Fruit fly (Drosophila melanogaster) whole organism, wandering third instar larva: ENCODE data around the gene lark.

Source experiments
- Abd-B ChIP-seq: fragments of >200 bp; optimal IDR thresholded peaks from 2 replicates; lab custom pipeline; 2017; ENCODE audit warnings: missing biosample characterization, missing genetic modification characterization
- CG32264 ChIP-seq: fragments of 200-800 bp; sonication (Bioruptor generic); optimal IDR thresholded peaks from 2 replicates; lab custom pipeline; 2016; ENCODE audit warnings: missing biosample characterization, missing genetic modification characterization
- CG9705 ChIP-seq: fragments of 200-800 bp; sonication (Bioruptor generic); optimal IDR thresholded peaks from 2 replicates; lab custom pipeline; 2018; ENCODE audit warnings: missing biosample characterization, mild to moderate bottlenecking, missing genetic modification characterization
- CrebA ChIP-seq: fragments of 200-800 bp; sonication (Bioruptor generic); optimal IDR thresholded peaks from 2 replicates; lab custom pipeline; 2016; ENCODE audit warnings: missing biosample characterization, mild to moderate bottlenecking, missing genetic modification characterization, borderline replicate concordance
- Dfd ChIP-seq: fragments of >200 bp; optimal IDR thresholded peaks from 2 replicates; lab custom pipeline; 2017; ENCODE audit warnings: missing biosample characterization, missing genetic modification characterization
- Dif ChIP-seq: fragments of 200-275, 200-300 bp; sonication (Bioruptor generic); optimal IDR thresholded peaks from 2 replicates; lab custom pipeline; 2018; ENCODE audit warnings: missing biosample characterization, missing genetic modification characterization; ENCODE audit not compliant: partially characterized antibody
- GATAd ChIP-seq: sonication (Bioruptor generic); optimal IDR thresholded peaks from 2 replicates; lab custom pipeline; 2016; ENCODE audit warnings: missing biosample characterization, missing genetic modification characterization
- HLH106 ChIP-seq: fragments of 200-800 bp; optimal IDR thresholded peaks from 3 replicates; lab custom pipeline; 2019; ENCODE audit warnings: missing biosample characterization, mild to moderate bottlenecking, missing genetic modification characterization, moderate library complexity
- Hnf4 ChIP-seq: fragments of 200-800 bp; sonication (Bioruptor generic); optimal IDR thresholded peaks from 2 replicates; lab custom pipeline; 2016; ENCODE audit warnings: missing biosample characterization, mild to moderate bottlenecking, missing genetic modification characterization
- Hr78 ChIP-seq: fragments of >200 bp; optimal IDR thresholded peaks from 2 replicates; lab custom pipeline; 2017; ENCODE audit warnings: missing biosample characterization, missing genetic modification characterization
- Hr83 ChIP-seq: fragments of 200-300 bp; sonication (Bioruptor generic); optimal IDR thresholded peaks from 2 replicates; lab custom pipeline; 2016; ENCODE audit warnings: missing biosample characterization, mild to moderate bottlenecking, missing genetic modification characterization, moderate library complexity; ENCODE audit not compliant: poor library complexity, severe bottlenecking
- Jra ChIP-seq: sonication (Bioruptor generic); optimal IDR thresholded peaks from 2 replicates; lab custom pipeline; 2016; ENCODE audit warnings: missing biosample characterization, missing genetic modification characterization
- Mio ChIP-seq: sonication (Bioruptor generic); optimal IDR thresholded peaks from 2 replicates; lab custom pipeline; 2016; ENCODE audit warnings: missing biosample characterization, missing genetic modification characterization
- Myc ChIP-seq: fragments of >200 bp; optimal IDR thresholded peaks from 2 replicates; lab custom pipeline; 2017
- N ChIP-seq: fragments of >200 bp; optimal IDR thresholded peaks from 2 replicates; lab custom pipeline; 2018; ENCODE audit warnings: missing biosample characterization, missing external identifiers, missing genetic modification characterization
- OdsH ChIP-seq: fragments of 200-800 bp; sonication (Bioruptor generic); optimal IDR thresholded peaks from 2 replicates; lab custom pipeline; 2016; ENCODE audit warnings: missing biosample characterization, mild to moderate bottlenecking, missing genetic modification characterization
- Rel ChIP-seq, 2 experiments: fragments of 200-800 bp; sonication (Bioruptor generic) in 1 of 2; optimal IDR thresholded peaks; 2 replicates in 1 of 2; 3 replicates in 1 of 2; lab custom pipeline; 2016 to 2019; ENCODE audit warnings: mild to moderate bottlenecking in 2 of 2, missing biosample characterization in 2 of 2, missing genetic modification characterization in 2 of 2, moderate library complexity in 1 of 2
- Sp1 ChIP-seq: fragments of 200-800 bp; sonication (Bioruptor generic); optimal IDR thresholded peaks from 3 replicates; lab custom pipeline; 2019; ENCODE audit warnings: missing biosample characterization, mild to moderate bottlenecking, missing genetic modification characterization, moderate library complexity
- Vsx2 ChIP-seq: fragments of 200-300, 225-300 bp; sonication (Bioruptor generic); optimal IDR thresholded peaks from 2 replicates; lab custom pipeline; 2018; ENCODE audit warnings: missing biosample characterization, missing genetic modification characterization; ENCODE audit not compliant: partially characterized antibody
- br ChIP-seq: fragments of 200-800 bp; sonication (Bioruptor generic); optimal IDR thresholded peaks from 2 replicates; lab custom pipeline; 2016; ENCODE audit warnings: missing biosample characterization, missing genetic modification characterization
- brk ChIP-seq: fragments of 200-800 bp; sonication (Bioruptor generic); optimal IDR thresholded peaks from 2 replicates; lab custom pipeline; 2016; ENCODE audit warnings: missing biosample characterization, mild to moderate bottlenecking, missing genetic modification characterization
- dl ChIP-seq, 2 experiments: fragments of 175-275, 200-275 bp in 1 of 2; fragments of 200-275 bp in 1 of 2; sonication (Bioruptor generic); optimal IDR thresholded peaks; lab custom pipeline; 2018; ENCODE audit warnings: mild to moderate bottlenecking in 2 of 2, missing biosample characterization in 2 of 2, missing genetic modification characterization in 2 of 2, moderate library complexity in 2 of 2; ENCODE audit not compliant: partially characterized antibody in 2 of 2, insufficient read depth in 1 of 2
- dmrt93B ChIP-seq: fragments of 200-800 bp; sonication (Bioruptor generic); optimal IDR thresholded peaks from 2 replicates; lab custom pipeline; 2018; ENCODE audit warnings: missing biosample characterization, mild to moderate bottlenecking, missing genetic modification characterization
- dsf ChIP-seq: sonication (Bioruptor generic); optimal IDR thresholded peaks from 2 replicates; lab custom pipeline; 2016; ENCODE audit warnings: missing biosample characterization, missing genetic modification characterization, borderline replicate concordance
- ey ChIP-seq: fragments of 200-800 bp; sonication (Bioruptor generic); optimal IDR thresholded peaks from 2 replicates; lab custom pipeline; 2016; ENCODE audit warnings: missing biosample characterization, missing genetic modification characterization
- foxo ChIP-seq, 2 experiments: fragments of 200-800 bp; sonication (Bioruptor generic); optimal IDR thresholded peaks; 2 replicates in 1 of 2; 3 replicates in 1 of 2; lab custom pipeline; 2016 to 2017; ENCODE audit warnings: missing biosample characterization in 2 of 2, missing genetic modification characterization in 2 of 2
- fru ChIP-seq: fragments of 200-800 bp; sonication (Bioruptor generic); optimal IDR thresholded peaks from 3 replicates; lab custom pipeline; 2016; ENCODE audit warnings: missing biosample characterization, mild to moderate bottlenecking, missing genetic modification characterization
- h ChIP-seq: fragments of 200-800 bp; sonication (Bioruptor generic); optimal IDR thresholded peaks from 3 replicates; lab custom pipeline; 2016; ENCODE audit warnings: missing biosample characterization, mild to moderate bottlenecking, missing genetic modification characterization
- jim ChIP-seq: fragments of 175-275, 200-325 bp; sonication (Bioruptor generic); optimal IDR thresholded peaks from 2 replicates; lab custom pipeline; 2016; ENCODE audit warnings: missing biosample characterization, mild to moderate bottlenecking, missing genetic modification characterization
- lola ChIP-seq: fragments of >200 bp; optimal IDR thresholded peaks from 2 replicates; lab custom pipeline; 2017; ENCODE audit warnings: missing biosample characterization, missing genetic modification characterization
- pan ChIP-seq: fragments of >200 bp; optimal IDR thresholded peaks from 2 replicates; lab custom pipeline; 2017
- psq ChIP-seq: fragments of 200-800 bp; sonication (Bioruptor generic); optimal IDR thresholded peaks from 3 replicates; lab custom pipeline; 2017; ENCODE audit warnings: missing biosample characterization, mild to moderate bottlenecking, missing genetic modification characterization, moderate library complexity
- rgr ChIP-seq: fragments of 200-800 bp; sonication (Bioruptor generic); optimal IDR thresholded peaks from 3 replicates; lab custom pipeline; 2016; ENCODE audit warnings: missing biosample characterization, mild to moderate bottlenecking, missing genetic modification characterization
- sage ChIP-seq: fragments of 200-800 bp; sonication (Bioruptor generic); optimal IDR thresholded peaks from 2 replicates; lab custom pipeline; 2016; ENCODE audit warnings: missing biosample characterization, mild to moderate bottlenecking, missing genetic modification characterization
- sv ChIP-seq: fragments of 200-800 bp; sonication (Bioruptor generic); optimal IDR thresholded peaks from 3 replicates; lab custom pipeline; 2016; ENCODE audit warnings: missing biosample characterization, missing genetic modification characterization
- tai ChIP-seq: sonication (Bioruptor generic); optimal IDR thresholded peaks from 2 replicates; lab custom pipeline; 2016; ENCODE audit warnings: missing biosample characterization, missing genetic modification characterization
- usp ChIP-seq: fragments of >200 bp; optimal IDR thresholded peaks from 2 replicates; lab custom pipeline; 2017; ENCODE audit warnings: missing biosample characterization, missing genetic modification characterization
- woc ChIP-seq: sonication (Bioruptor generic); optimal IDR thresholded peaks from 2 replicates; lab custom pipeline; 2016; ENCODE audit warnings: missing biosample characterization, mild to moderate bottlenecking, missing genetic modification characterization

The lark gene

DNA sequence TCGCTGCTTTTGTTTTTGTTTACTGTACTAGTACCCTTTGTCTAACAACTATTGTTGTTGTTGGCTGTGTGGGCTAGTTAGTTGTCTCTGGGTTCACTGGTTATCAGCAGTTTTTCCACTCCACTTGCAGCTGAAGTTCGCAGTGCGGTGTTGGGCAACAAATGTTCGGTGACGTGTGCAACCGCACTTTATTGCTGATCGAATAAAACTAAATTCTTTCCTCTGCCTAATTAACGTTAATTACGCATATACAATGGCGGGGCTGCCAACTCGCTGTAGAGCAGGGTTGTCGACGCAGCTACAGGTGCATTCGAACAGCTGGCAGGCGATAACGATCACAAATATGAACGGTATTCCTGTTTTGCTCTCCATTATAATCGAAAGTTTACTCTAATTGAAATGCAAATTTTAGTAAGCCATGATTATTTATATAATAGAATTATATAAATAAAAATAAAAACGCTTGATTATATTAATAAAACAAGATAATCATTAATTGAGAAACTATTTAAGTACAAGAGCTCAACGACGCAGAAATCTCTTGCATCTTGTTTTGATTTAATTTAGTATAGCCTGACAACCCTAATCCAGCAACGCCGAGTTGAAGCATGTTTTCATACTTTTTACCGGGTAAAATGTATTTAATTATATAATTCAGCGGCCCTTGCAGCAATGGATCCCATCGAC, 10.4 kb upstream of the lark start, which contains the start of the genes mrva, CG42307 and mus312:
Gene mrva, minus strand, starts transcription at position 276 of the 687 bp plus-strand sequence.
Gene CG42307, plus strand, starts transcription at position 566 of the 687 bp plus-strand sequence.
Gene mus312, plus strand, starts transcription at position 566 of the 687 bp plus-strand sequence.
- TF ChIP-seq Rel (GFP tag; optimal IDR thresholded peaks at IDR 0.05; lab: Kevin White, UChicago) = no peak
- peak; percentile 77 for TF ChIP-seq Rel (tag; optimal IDR thresholded peaks at IDR 0.05; lab: Kevin White, UChicago)
- no peak for TF ChIP-seq br
- no peak for TF ChIP-seq Myc (lab: Kevin White, UChicago)
- no peak for TF ChIP-seq Abd-B (GFP tag; lab: Kevin White, UChicago)
- peak; percentile 47 for TF ChIP-seq ey (GFP tag; lab: Kevin White, UChicago)
- TF ChIP-seq N = no peak
- peak; percentile 78 for TF ChIP-seq sv
- peak in 1 of 2 experiments; percentile 87 for TF ChIP-seq foxo (GFP tag; optimal IDR thresholded peaks at IDR 0.05; lab: Kevin White, UChicago)
- no peak for TF ChIP-seq Dif (GFP tag; lab: Kevin White, UChicago)
- TF ChIP-seq Hr83 (GFP tag; lab: Kevin White, UChicago) = no peak
- TF ChIP-seq psq = peak; percentile 75
- peak; percentile 83 for TF ChIP-seq Vsx2 (GFP tag; lab: Kevin White, UChicago)
- no peak for TF ChIP-seq dsf (GFP tag; lab: Kevin White, UChicago)
- no peak for TF ChIP-seq brk (GFP tag; lab: Kevin White, UChicago)
- no peak for TF ChIP-seq Hnf4
- TF ChIP-seq Sp1 (GFP tag; lab: Kevin White, UChicago) = peak; percentile 90
- no peak for TF ChIP-seq pan (lab: Kevin White, UChicago)
- no peak for TF ChIP-seq h
- TF ChIP-seq lola = no peak
- no peak for TF ChIP-seq fru (GFP tag; lab: Kevin White, UChicago)
- no peak for TF ChIP-seq GATAd
- no peak for TF ChIP-seq Hr78
- peak; percentile 81 for TF ChIP-seq CG9705
- TF ChIP-seq tai (GFP tag; lab: Kevin White, UChicago) = no peak
- TF ChIP-seq OdsH (GFP tag; lab: Kevin White, UChicago) = peak; percentile 73
- TF ChIP-seq HLH106 (tag; lab: Kevin White, UChicago) = peak; percentile 94
- TF ChIP-seq jim (GFP tag; lab: Kevin White, UChicago) = no peak
- no peak for TF ChIP-seq sage (GFP tag; lab: Kevin White, UChicago)
- TF ChIP-seq Mio (GFP tag; lab: Kevin White, UChicago) = no peak
- no peak for TF ChIP-seq dl (GFP tag; optimal IDR thresholded peaks at IDR 0.05; lab: Kevin White, UChicago; ENCODE audit: insufficient read depth in 1 of 2, partially characterized antibody in 2 of 2)
- TF ChIP-seq Dfd (GFP tag; lab: Kevin White, UChicago) = no peak
- no peak for TF ChIP-seq usp (GFP tag; lab: Kevin White, UChicago)
- TF ChIP-seq rgr (GFP tag; lab: Kevin White, UChicago) = peak; percentile 83
- TF ChIP-seq dmrt93B (GFP tag; lab: Kevin White, UChicago) = no peak
- TF ChIP-seq woc (GFP tag; lab: Kevin White, UChicago) = no peak
- TF ChIP-seq Jra (GFP tag; lab: Kevin White, UChicago) = no peak
- TF ChIP-seq CG32264 (GFP tag; lab: Kevin White, UChicago) = no peak
- no peak for TF ChIP-seq CrebA (GFP tag; lab: Kevin White, UChicago)

DNA sequence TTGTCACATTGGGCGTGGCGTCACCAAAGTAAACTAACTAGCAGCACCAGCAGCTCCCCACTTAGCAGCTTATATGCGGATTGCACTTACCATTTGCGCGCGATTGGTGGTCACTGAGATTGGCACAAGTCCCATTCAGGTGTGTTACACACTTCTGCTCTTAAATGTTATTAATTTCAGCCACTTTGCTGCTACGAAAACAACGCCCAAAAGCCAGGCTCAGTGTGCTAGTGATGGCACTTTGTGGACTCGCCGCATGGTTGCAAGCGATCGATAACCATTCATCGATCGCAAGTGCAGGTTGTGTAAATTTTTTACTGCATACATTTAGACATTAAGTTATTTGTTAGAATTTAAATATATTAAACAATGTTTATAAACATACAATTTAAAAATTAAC, 4.1 kb upstream of the lark start, which contains the start of the genes wrm1 and wrm2:
Gene wrm1, minus strand, starts transcription at position 237 of the 400 bp plus-strand sequence.
Gene wrm2, minus strand, starts transcription at position 237 of the 400 bp plus-strand sequence.
- TF ChIP-seq Dfd (GFP tag; lab: Kevin White, UChicago) = no peak
- TF ChIP-seq h = no peak
- no peak for TF ChIP-seq Rel (GFP tag; optimal IDR thresholded peaks at IDR 0.05; lab: Kevin White, UChicago)
- peak; percentile 2 for TF ChIP-seq Rel (tag; optimal IDR thresholded peaks at IDR 0.05; lab: Kevin White, UChicago)
- TF ChIP-seq Mio (GFP tag; lab: Kevin White, UChicago) = no peak
- TF ChIP-seq Sp1 (GFP tag; lab: Kevin White, UChicago) = peak; percentile 17
- TF ChIP-seq ey (GFP tag; lab: Kevin White, UChicago) = no peak
- no peak for TF ChIP-seq GATAd
- no peak for TF ChIP-seq usp (GFP tag; lab: Kevin White, UChicago)
- TF ChIP-seq N = no peak
- TF ChIP-seq psq = no peak
- no peak for TF ChIP-seq OdsH (GFP tag; lab: Kevin White, UChicago)
- no peak for TF ChIP-seq Myc (lab: Kevin White, UChicago)
- TF ChIP-seq Hr83 (GFP tag; lab: Kevin White, UChicago) = peak; percentile 53
- TF ChIP-seq dl (GFP tag; optimal IDR thresholded peaks at IDR 0.05; lab: Kevin White, UChicago; ENCODE audit: insufficient read depth in 1 of 2, partially characterized antibody in 2 of 2) = no peak
- TF ChIP-seq sv = peak; percentile 2
- TF ChIP-seq Abd-B (GFP tag; lab: Kevin White, UChicago) = no peak
- no peak for TF ChIP-seq jim (GFP tag; lab: Kevin White, UChicago)
- no peak for TF ChIP-seq Hr78
- no peak for TF ChIP-seq dsf (GFP tag; lab: Kevin White, UChicago)
- TF ChIP-seq rgr (GFP tag; lab: Kevin White, UChicago) = peak; percentile 62
- no peak for TF ChIP-seq pan (lab: Kevin White, UChicago)
